Worm (Caenorhabditis elegans): ENCODE data around the gene F26G1.5.

Gene F26G1.5

DNA sequence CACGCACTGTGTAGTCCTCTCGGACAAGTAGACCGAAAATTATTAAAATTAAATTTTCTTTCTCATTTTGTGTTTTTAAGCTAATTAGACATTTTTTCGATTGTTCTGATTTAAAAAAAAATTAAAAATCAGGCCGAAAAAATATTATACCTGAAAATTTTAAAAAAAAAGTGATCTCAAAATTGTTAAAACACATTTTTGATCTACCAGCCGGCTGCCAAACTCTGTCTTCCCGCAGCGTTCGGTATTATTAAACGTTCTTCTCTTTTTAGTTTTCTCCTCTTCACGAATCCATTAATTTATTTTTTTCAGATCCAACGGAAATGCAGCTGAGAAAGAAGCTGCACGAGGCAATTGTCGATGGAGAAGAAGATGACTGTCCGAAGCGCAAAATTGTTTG lies 18.0 kb downstream of the F26G1.5 start, which contains the start of gene C27D9.1:
Gene C27D9.1 (plus strand): TSS at position 281 of the 400 bp plus-strand sequence.
- TF ChIP-seq hmg-4 (GFP tag; optimal IDR thresholded peaks at IDR 0.05) (no peak), aly-1 (tag; optimal IDR thresholded peaks at IDR 0.05) (no peak), hmbx-1 (tag; optimal IDR thresholded peaks at IDR 0.05) (no peak), B0310.2 (tag; optimal IDR thresholded peaks at IDR 0.05) (no peak), pes-1 (GFP tag; IDR thresholded peaks at IDR 0.05) (no peak), ets-7 (tag; optimal IDR thresholded peaks at IDR 0.05) (no peak), tbx-11 (GFP tag; IDR thresholded peaks at IDR 0.05) (no peak), flt-1 (GFP tag; IDR thresholded peaks at IDR 0.05) (no peak), F13C5.2 (tag; optimal IDR thresholded peaks at IDR 0.05) (no peak), sea-1 (GFP tag; conservative IDR thresholded peaks at IDR 0.05) (no peak), ceh-13 (GFP tag; optimal IDR thresholded peaks at IDR 0.05) (no peak), tbx-37 (GFP tag; conservative IDR thresholded peaks at IDR 0.05) (no peak), scrt-1 (GFP tag; IDR thresholded peaks at IDR 0.05) (no peak), ama-1 (optimal IDR thresholded peaks at IDR 0.05) (no peak)

DNA sequence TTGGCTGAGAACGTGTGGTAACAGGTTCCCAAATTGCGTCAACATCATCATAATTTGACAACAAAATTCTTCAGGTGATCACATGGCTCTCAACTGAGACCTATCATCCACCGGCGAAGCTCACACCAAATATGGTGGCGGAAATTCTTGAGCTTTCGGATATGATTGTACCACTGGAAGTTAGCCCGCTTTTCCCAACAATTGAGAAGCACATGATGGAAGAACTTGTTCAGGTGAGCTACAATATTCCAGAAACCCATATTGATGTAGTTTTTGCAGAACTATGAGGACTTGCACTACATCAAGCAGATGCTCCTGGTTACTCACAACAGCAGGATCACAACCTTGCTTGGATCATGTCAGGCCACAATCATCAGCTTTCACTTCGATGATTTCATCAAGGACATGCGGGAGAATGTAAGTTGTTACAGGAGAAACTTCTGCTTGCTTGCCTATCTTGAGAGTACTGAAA lies 18.9 kb downstream of the F26G1.5 start, which contains the start of gene F41C3.1:
Gene F41C3.1 (plus strand): TSS at position 51 of the 472 bp plus-strand sequence.
- TF ChIP-seq hnd-1 (tag; optimal IDR thresholded peaks at IDR 0.05) (no peak), flt-1 (GFP tag; IDR thresholded peaks at IDR 0.05) (no peak), ama-1 (optimal IDR thresholded peaks at IDR 0.05) (no peak), F13C5.2 (tag; optimal IDR thresholded peaks at IDR 0.05) (no peak), scrt-1 (GFP tag; IDR thresholded peaks at IDR 0.05) (no peak), tra-4 (tag; optimal IDR thresholded peaks at IDR 0.05) (no peak), hmg-4 (GFP tag; optimal IDR thresholded peaks at IDR 0.05) (no peak), aly-1 (tag; optimal IDR thresholded peaks at IDR 0.05) (no peak), B0310.2 (tag; optimal IDR thresholded peaks at IDR 0.05) (no peak), hmbx-1 (tag; optimal IDR thresholded peaks at IDR 0.05) (no peak)

DNA sequence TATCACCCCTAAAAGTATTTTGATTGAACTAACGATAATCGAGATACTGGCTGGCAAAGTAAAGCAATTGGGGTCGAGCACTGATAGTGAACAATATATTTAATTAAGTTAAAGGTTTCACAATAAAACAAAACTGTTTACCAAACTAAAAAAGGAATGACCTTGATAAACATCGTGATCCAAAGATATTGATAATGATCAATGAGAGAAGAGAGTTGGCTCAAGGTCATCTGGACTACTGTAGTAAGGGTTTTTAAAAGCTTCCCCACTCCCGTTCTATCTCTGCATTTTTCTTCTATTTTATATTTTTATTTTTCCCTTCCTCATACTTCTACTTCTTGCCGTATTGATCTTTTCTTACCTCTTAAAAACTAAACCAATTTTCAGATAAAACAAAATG lies 21.6 kb downstream of the F26G1.5 start, which contains the start of gene F41C3.2:
Gene F41C3.2 (plus strand): TSS at position 388 of the 400 bp plus-strand sequence.
- no peak for TF ChIP-seq hmg-4 (GFP tag; optimal IDR thresholded peaks at IDR 0.05)
- no peak for TF ChIP-seq scrt-1 (GFP tag; IDR thresholded peaks at IDR 0.05)
- no peak for TF ChIP-seq hnd-1 (tag; optimal IDR thresholded peaks at IDR 0.05)

- TF ChIP-seq ets-7 (tag; optimal IDR thresholded peaks at IDR 0.05) (no peak), tbx-37 (GFP tag; conservative IDR thresholded peaks at IDR 0.05) (no peak), hmbx-1 (tag; optimal IDR thresholded peaks at IDR 0.05) (no peak), ama-1 (optimal IDR thresholded peaks at IDR 0.05) (no peak), hnd-1 (tag; optimal IDR thresholded peaks at IDR 0.05) (no peak), pes-1 (GFP tag; IDR thresholded peaks at IDR 0.05) (no peak), hmg-4 (GFP tag; optimal IDR thresholded peaks at IDR 0.05) (no peak), B0310.2 (tag; optimal IDR thresholded peaks at IDR 0.05) (no peak), F13C5.2 (tag; optimal IDR thresholded peaks at IDR 0.05) (no peak), ceh-36 (tag; optimal IDR thresholded peaks at IDR 0.05) (no peak), aly-1 (tag; optimal IDR thresholded peaks at IDR 0.05) (no peak), scrt-1 (GFP tag; IDR thresholded peaks at IDR 0.05) (no peak), tra-4 (tag; optimal IDR thresholded peaks at IDR 0.05) (no peak), sea-1 (GFP tag; conservative IDR thresholded peaks at IDR 0.05) (no peak), flt-1 (GFP tag; IDR thresholded peaks at IDR 0.05) (no peak), tbx-11 (GFP tag; IDR thresholded peaks at IDR 0.05) (no peak), ceh-13 (GFP tag; optimal IDR thresholded peaks at IDR 0.05) (no peak)
Measured at ce11 chrII:4748374-4748773, 22.8 kb downstream of the F26G1.5 start.

- TF ChIP-seq ceh-36 (tag; optimal IDR thresholded peaks at IDR 0.05) (no peak), tbx-37 (GFP tag; conservative IDR thresholded peaks at IDR 0.05) (no peak), B0310.2 (tag; optimal IDR thresholded peaks at IDR 0.05) (no peak), pes-1 (GFP tag; IDR thresholded peaks at IDR 0.05) (no peak), hmbx-1 (tag; optimal IDR thresholded peaks at IDR 0.05) (no peak), ama-1 (optimal IDR thresholded peaks at IDR 0.05) (no peak), tbx-11 (GFP tag; IDR thresholded peaks at IDR 0.05) (no peak), scrt-1 (GFP tag; IDR thresholded peaks at IDR 0.05) (no peak)
Measured at ce11 chrII:4747697-4748096, 23.5 kb downstream of the F26G1.5 start.

DNA sequence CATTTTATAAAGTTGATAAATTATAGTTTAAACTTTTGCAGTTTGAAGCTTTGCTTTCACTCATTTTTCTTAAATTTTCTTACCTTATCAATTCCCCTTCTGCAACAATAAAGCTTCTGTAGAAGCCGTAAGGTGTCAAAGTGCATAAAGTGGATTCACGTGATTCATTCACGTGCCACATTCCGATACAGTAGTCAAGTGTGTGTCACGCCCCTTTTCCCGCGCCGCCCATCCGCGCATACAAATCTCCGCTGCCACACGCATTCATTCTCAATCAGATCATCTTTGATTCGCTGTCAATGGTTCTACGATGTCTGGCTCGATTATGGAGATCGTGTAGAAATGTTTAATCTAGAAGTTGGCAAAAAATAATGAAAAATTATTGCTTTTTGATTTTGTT lies 24.1 kb downstream of the F26G1.5 start:
- TF ChIP-seq ceh-36 (tag; optimal IDR thresholded peaks at IDR 0.05) (no peak), hnd-1 (tag; optimal IDR thresholded peaks at IDR 0.05) (no peak), tbx-11 (GFP tag; IDR thresholded peaks at IDR 0.05) (no peak), F13C5.2 (tag; optimal IDR thresholded peaks at IDR 0.05) (no peak), ets-7 (tag; optimal IDR thresholded peaks at IDR 0.05) (no peak)

- TF ChIP-seq ceh-36 (tag; optimal IDR thresholded peaks at IDR 0.05), result no peak
- TF ChIP-seq F13C5.2 (tag; optimal IDR thresholded peaks at IDR 0.05), result no peak
- no peak for TF ChIP-seq pes-1 (GFP tag; IDR thresholded peaks at IDR 0.05)
Measured at ce11 chrII:4745281-4745680, 25.9 kb downstream of the F26G1.5 start.

ce11 chrII:4741527-4742187 lies 29.5 kb downstream of the F26G1.5 start, which contains the start of gene acs-11:
Gene acs-11, plus strand, starts transcription at chrII:4742137.
- TF ChIP-seq aly-1 (tag; optimal IDR thresholded peaks at IDR 0.05) (no peak), pes-1 (GFP tag; IDR thresholded peaks at IDR 0.05) (no peak), tbx-11 (GFP tag; IDR thresholded peaks at IDR 0.05) (no peak), sea-1 (GFP tag; conservative IDR thresholded peaks at IDR 0.05) (no peak), hmbx-1 (tag; optimal IDR thresholded peaks at IDR 0.05) (no peak), F13C5.2 (tag; optimal IDR thresholded peaks at IDR 0.05) (no peak), tbx-37 (GFP tag; conservative IDR thresholded peaks at IDR 0.05) (no peak)

Data from whole organism, early embryonic.